In genomic region chrX:8106281-8107050, dm6 we compare ENCODE assay signal across 1 fruit fly cellular context.
A peak's percentile ranks its signal among the peaks of the same experiment; 100 is the strongest.
TF ChIP-seq lines count a peak whose summit lies in the region.

No protein-coding gene starts in this region.

TF ChIP-seq in whole organism, embryonic, 481 proteins besides CTCF, POLR2A, EP300 and RAD21 (continued from another document):
- peak; percentile 32 for TF ChIP-seq Med (GFP tag; lab: Kevin White, UChicago)
- TF ChIP-seq CG30020 (tag; optimal IDR thresholded peaks at IDR 0.05; lab: Kevin White, UChicago) = no peak
- no peak for TF ChIP-seq lov (optimal IDR thresholded peaks at IDR 0.05; lab: Kevin White, UChicago)
- TF ChIP-seq lov (GFP tag; IDR thresholded peaks at IDR 0.05; lab: Robert Waterston, UW) = no peak
- no peak for TF ChIP-seq tna (GFP tag; IDR thresholded peaks at IDR 0.05; lab: Robert Waterston, UW; ENCODE audit: partially characterized antibody)
- peak; percentile 32 for TF ChIP-seq sd (tag; optimal IDR thresholded peaks at IDR 0.05; lab: Kevin White, UChicago)
- TF ChIP-seq pan (optimal IDR thresholded peaks at IDR 0.05; lab: Kevin White, UChicago) = no peak
- no peak for TF ChIP-seq pan (GFP tag; optimal IDR thresholded peaks at IDR 0.05 in 1 of 2, IDR thresholded peaks at IDR 0.05 in 1 of 2)
- TF ChIP-seq CG43689 (GFP tag; IDR thresholded peaks at IDR 0.05; lab: Robert Waterston, UW) = no peak
- TF ChIP-seq da (GFP tag; optimal IDR thresholded peaks at IDR 0.05; lab: Kevin White, UChicago) = no peak
- no peak for TF ChIP-seq Dad (GFP tag; optimal IDR thresholded peaks at IDR 0.05; lab: Kevin White, UChicago)
- TF ChIP-seq CG13424 (tag; optimal IDR thresholded peaks at IDR 0.05; lab: Kevin White, UChicago) = no peak
- TF ChIP-seq BtbVII (GFP tag; optimal IDR thresholded peaks at IDR 0.05; lab: Kevin White, UChicago) = no peak
- no peak for TF ChIP-seq CG15269 (tag; optimal IDR thresholded peaks at IDR 0.05; lab: Kevin White, UChicago)
- no peak for TF ChIP-seq Nf-YC (tag; optimal IDR thresholded peaks at IDR 0.05; lab: Kevin White, UChicago)
- TF ChIP-seq fd64A (GFP tag; optimal IDR thresholded peaks at IDR 0.05; lab: Kevin White, UChicago) = peak; percentile 0
- peak; percentile 31 for TF ChIP-seq kah (GFP tag; optimal IDR thresholded peaks at IDR 0.05; lab: Kevin White, UChicago)
- TF ChIP-seq H15 (GFP tag; IDR thresholded peaks at IDR 0.05; lab: Robert Waterston, UW) = no peak
- no peak for TF ChIP-seq CG16813 (GFP tag; IDR thresholded peaks at IDR 0.05; lab: Robert Waterston, UW; ENCODE audit: partially characterized antibody)
- no peak for TF ChIP-seq pb (GFP tag; optimal IDR thresholded peaks at IDR 0.05; lab: Kevin White, UChicago)
- TF ChIP-seq kay (GFP tag; optimal IDR thresholded peaks at IDR 0.05; lab: Kevin White, UChicago) = no peak
- TF ChIP-seq fu2 (GFP tag; optimal IDR thresholded peaks at IDR 0.05; lab: Kevin White, UChicago) = no peak
- no peak for TF ChIP-seq CG1792 (GFP tag; optimal IDR thresholded peaks at IDR 0.05; lab: Kevin White, UChicago)
- peak; percentile 54 for TF ChIP-seq salm (tag; optimal IDR thresholded peaks at IDR 0.05; lab: Kevin White, UChicago)
- no peak for TF ChIP-seq CG34422 (GFP tag; IDR thresholded peaks at IDR 0.05; lab: Robert Waterston, UW)
- no peak for TF ChIP-seq caup (GFP tag; optimal IDR thresholded peaks at IDR 0.05; lab: Kevin White, UChicago; ENCODE audit: severe bottlenecking)
- TF ChIP-seq CG10462 (GFP tag; optimal IDR thresholded peaks at IDR 0.05; lab: Kevin White, UChicago) = no peak
- TF ChIP-seq seq (GFP tag; IDR thresholded peaks at IDR 0.05; lab: Robert Waterston, UW) = no peak
- no peak for TF ChIP-seq Atf3 (GFP tag; optimal IDR thresholded peaks at IDR 0.05; lab: Kevin White, UChicago)
- no peak for TF ChIP-seq fd3F (GFP tag; optimal IDR thresholded peaks at IDR 0.05; lab: Kevin White, UChicago)
- TF ChIP-seq cwo (GFP tag; optimal IDR thresholded peaks at IDR 0.05; lab: Kevin White, UChicago) = peak; percentile 12
- peak; percentile 10 for TF ChIP-seq CG15601 (tag; optimal IDR thresholded peaks at IDR 0.05; lab: Kevin White, UChicago)
- TF ChIP-seq unpg (GFP tag; optimal IDR thresholded peaks at IDR 0.05; lab: Kevin White, UChicago) = no peak
- no peak for TF ChIP-seq bab2 (GFP tag; optimal IDR thresholded peaks at IDR 0.05; lab: Kevin White, UChicago)
- TF ChIP-seq CG14965 (GFP tag; optimal IDR thresholded peaks at IDR 0.05; lab: Kevin White, UChicago; ENCODE audit: borderline replicate concordance) = no peak
- no peak for TF ChIP-seq Eip74EF (GFP tag; optimal IDR thresholded peaks at IDR 0.05; lab: Kevin White, UChicago)
- no peak for TF ChIP-seq CG4617 (GFP tag; optimal IDR thresholded peaks at IDR 0.05; lab: Kevin White, UChicago; ENCODE audit: borderline replicate concordance)
- peak; percentile 73 for TF ChIP-seq mirr (GFP tag; optimal IDR thresholded peaks at IDR 0.05; lab: Kevin White, UChicago)
- TF ChIP-seq Antp (GFP tag; optimal IDR thresholded peaks at IDR 0.05; lab: Kevin White, UChicago) = no peak
- no peak for TF ChIP-seq B-H2 (GFP tag; optimal IDR thresholded peaks at IDR 0.05; lab: Kevin White, UChicago)
- no peak for TF ChIP-seq Nf-YA (GFP tag; IDR thresholded peaks at IDR 0.05; lab: Robert Waterston, UW)
- TF ChIP-seq croc (GFP tag; conservative IDR thresholded peaks at IDR 0.05; lab: Robert Waterston, UW) = no peak
- TF ChIP-seq CG3838 (GFP tag; optimal IDR thresholded peaks at IDR 0.05; lab: Kevin White, UChicago) = no peak
- TF ChIP-seq CG5180 (GFP tag; optimal IDR thresholded peaks at IDR 0.05; lab: Kevin White, UChicago) = peak; percentile 67
- no peak for TF ChIP-seq Optix (GFP tag; IDR thresholded peaks at IDR 0.05; lab: Robert Waterston, UW)
- TF ChIP-seq Vsx1 (GFP tag; optimal IDR thresholded peaks at IDR 0.05; lab: Kevin White, UChicago) = peak; percentile 14
- TF ChIP-seq cg (GFP tag; optimal IDR thresholded peaks at IDR 0.05; lab: Kevin White, UChicago) = peak; percentile 35
- peak; percentile 80 for TF ChIP-seq z (GFP tag; IDR thresholded peaks at IDR 0.05; lab: Robert Waterston, UW)
- TF ChIP-seq chif (GFP tag; optimal IDR thresholded peaks at IDR 0.05; lab: Kevin White, UChicago) = no peak
- TF ChIP-seq lbe (GFP tag; optimal IDR thresholded peaks at IDR 0.05; lab: Kevin White, UChicago) = peak; percentile 15
- no peak for TF ChIP-seq Rx (GFP tag; IDR thresholded peaks at IDR 0.05; lab: Robert Waterston, UW)
- TF ChIP-seq grn (GFP tag; optimal IDR thresholded peaks at IDR 0.05; lab: Kevin White, UChicago) = peak; percentile 89
- no peak for TF ChIP-seq pros (GFP tag; optimal IDR thresholded peaks at IDR 0.05; lab: Kevin White, UChicago)
- TF ChIP-seq sqz (GFP tag; optimal IDR thresholded peaks at IDR 0.05; lab: Kevin White, UChicago) = peak; percentile 53
- TF ChIP-seq mam (GFP tag; optimal IDR thresholded peaks at IDR 0.05; lab: Kevin White, UChicago) = no peak
- TF ChIP-seq vnd (GFP tag; IDR thresholded peaks at IDR 0.05; lab: Robert Waterston, UW; ENCODE audit: partially characterized antibody) = peak; percentile 52; the same call in 2 of the 3 replicates
- TF ChIP-seq nom (GFP tag; optimal IDR thresholded peaks at IDR 0.05; lab: Kevin White, UChicago) = no peak
- TF ChIP-seq gsb-n (tag; optimal IDR thresholded peaks at IDR 0.05; lab: Kevin White, UChicago) = no peak
- TF ChIP-seq CG7271 (tag; optimal IDR thresholded peaks at IDR 0.05; lab: Kevin White, UChicago) = no peak
- TF ChIP-seq MESR4 (GFP tag; optimal IDR thresholded peaks at IDR 0.05; lab: Kevin White, UChicago) = no peak
- TF ChIP-seq her (GFP tag; optimal IDR thresholded peaks at IDR 0.05; lab: Kevin White, UChicago) = no peak
- TF ChIP-seq lab (GFP tag; optimal IDR thresholded peaks at IDR 0.05; lab: Kevin White, UChicago) = peak; percentile 34
- peak in 1 of 2 experiments; percentile 53 for TF ChIP-seq Hr78 (GFP tag; optimal IDR thresholded peaks at IDR 0.05; lab: Kevin White, UChicago)
- peak in 1 of 2 experiments; percentile 9 for TF ChIP-seq bsh (GFP tag; optimal IDR thresholded peaks at IDR 0.05; lab: Kevin White, UChicago)
- TF ChIP-seq dimm (GFP tag; IDR thresholded peaks at IDR 0.05; lab: Robert Waterston, UW) = no peak
- no peak for TF ChIP-seq CoRest (tag; optimal IDR thresholded peaks at IDR 0.05; lab: Kevin White, UChicago)
